Worm (Caenorhabditis elegans) whole organism, L2 larva: Measurements from ENCODE around the gene F43C11.7.

Experiments used
- ceh-82 ChIP-seq: fragments of 150-350 bp; optimal IDR thresholded peaks from 2 replicates; lab custom pipeline; 2014; ENCODE audit warnings: missing biosample characterization, missing genetic modification characterization
- lin-39 ChIP-seq: fragments of 150-350 bp; optimal IDR thresholded peaks from 2 replicates; lab custom pipeline; 2014; ENCODE audit warnings: missing biosample characterization, missing genetic modification reagents, missing genetic modification characterization
- nhr-10 ChIP-seq: sonication (generic microtip); optimal IDR thresholded peaks from 2 replicates; lab custom pipeline; 2017; ENCODE audit warnings: missing biosample characterization, missing genetic modification characterization
- nhr-25 ChIP-seq: fragments of 150-350 bp; sonication (generic microtip); optimal IDR thresholded peaks from 3 replicates; lab custom pipeline; 2014; ENCODE audit warnings: missing biosample characterization, missing genetic modification characterization
- nhr-77 ChIP-seq: fragments of 150-350 bp; optimal IDR thresholded peaks from 2 replicates; lab custom pipeline; 2014; ENCODE audit warnings: missing biosample characterization, missing genetic modification characterization
- zag-1 ChIP-seq: fragments of 150-350 bp; optimal IDR thresholded peaks from 2 replicates; lab custom pipeline; 2014; ENCODE audit warnings: missing biosample characterization, missing genetic modification characterization

DNA sequence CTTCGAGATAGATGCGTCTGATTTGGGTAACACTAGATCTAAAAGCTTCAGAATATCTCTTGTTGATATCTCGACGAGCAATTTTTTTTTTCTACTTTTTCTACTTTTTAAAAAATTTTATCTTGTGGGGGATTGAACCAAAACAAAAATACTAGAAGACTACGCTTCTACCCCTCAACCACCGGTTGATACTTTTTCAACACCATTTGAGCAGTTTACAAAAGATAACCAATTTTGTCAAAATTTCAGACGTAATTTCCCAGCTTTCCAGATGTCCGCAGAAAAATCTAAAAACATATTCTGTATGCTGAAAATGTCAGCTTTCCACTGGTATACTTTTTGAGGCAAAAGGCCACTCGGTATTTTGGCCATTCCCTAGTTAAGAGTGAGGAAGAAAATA is 31.1 kb upstream of the F43C11.7 start:
- TF ChIP-seq zag-1 (tag; lab: Kevin White, UChicago) (no peak), nhr-77 (no peak), nhr-10 (no peak), nhr-25 (no peak), ceh-82 (tag; lab: Kevin White, UChicago) (no peak), lin-39 (tag; lab: Kevin White, UChicago) (no peak)
